Fruit fly (Drosophila melanogaster): ENCODE data around the gene CycT.

CycT gene

DNA sequence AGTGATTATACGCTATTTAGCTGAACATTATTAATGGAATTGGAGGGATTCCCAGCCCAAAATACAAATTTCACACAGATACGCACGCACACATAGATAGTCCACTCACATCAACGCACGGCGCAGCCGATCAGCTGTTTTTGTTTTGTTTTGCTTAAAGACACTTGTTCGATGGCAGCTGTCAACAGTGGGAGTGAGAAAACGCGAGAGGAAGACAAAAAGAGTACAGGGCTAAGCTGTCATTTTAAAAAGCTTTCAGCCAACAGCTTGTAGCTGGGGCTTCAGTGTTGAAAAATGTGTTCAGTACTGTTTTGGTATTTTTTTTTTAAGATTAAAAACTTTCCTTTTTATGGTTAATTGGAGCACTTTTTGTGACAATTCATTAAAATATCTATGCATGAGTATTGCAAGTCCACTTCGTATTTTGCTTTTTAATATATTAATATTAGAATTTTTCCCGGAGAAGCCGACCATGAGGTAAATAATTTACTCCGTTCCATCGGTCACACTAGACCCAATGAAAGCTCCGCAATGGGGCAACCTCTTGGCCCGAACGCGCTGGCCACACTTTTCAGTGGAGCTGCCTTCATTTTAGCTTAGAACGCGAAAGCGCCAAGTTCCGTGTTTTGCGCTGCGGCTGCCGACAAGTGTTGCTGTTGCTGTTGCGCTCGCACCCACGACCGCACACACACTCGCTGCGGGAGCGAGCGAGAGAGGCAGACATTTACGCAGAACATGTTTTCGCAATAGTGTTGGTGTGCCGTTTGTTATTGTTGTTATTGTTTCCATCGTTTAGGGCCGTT lies 24.5 kb downstream of the CycT start (continued):
- no peak for TF ChIP-seq en (GFP tag; optimal IDR thresholded peaks at IDR 0.05)
- peak; percentile 73 for TF ChIP-seq CG15514 (GFP tag; optimal IDR thresholded peaks at IDR 0.05)
- TF ChIP-seq CG32772 (GFP tag; IDR thresholded peaks at IDR 0.05): no peak
- no peak for TF ChIP-seq tx (GFP tag; optimal IDR thresholded peaks at IDR 0.05)
- no peak for TF ChIP-seq CG16779 (GFP tag; IDR thresholded peaks at IDR 0.05)
- TF ChIP-seq CG10321 (GFP tag; IDR thresholded peaks at IDR 0.05): peak; percentile 93
- TF ChIP-seq CG2120 (GFP tag; optimal IDR thresholded peaks at IDR 0.05): peak; percentile 70
- TF ChIP-seq MBD-R2 (GFP tag; IDR thresholded peaks at IDR 0.05): peak; percentile 20; the same call in 1 of the 2 replicates
- peak in 1 of 2 experiments; percentile 64 for TF ChIP-seq Trl (optimal IDR thresholded peaks at IDR 0.05)
- peak; percentile 31 for TF ChIP-seq Trl (GFP tag; optimal IDR thresholded peaks at IDR 0.05)
- no peak for TF ChIP-seq gsb-n (tag; optimal IDR thresholded peaks at IDR 0.05)
- peak; percentile 29 for TF ChIP-seq CG10431 (GFP tag; optimal IDR thresholded peaks at IDR 0.05)
- TF ChIP-seq pros (GFP tag; optimal IDR thresholded peaks at IDR 0.05): no peak
- peak; percentile 65 for TF ChIP-seq CG12071 (GFP tag; optimal IDR thresholded peaks at IDR 0.05)
- no peak for TF ChIP-seq twi (tag; optimal IDR thresholded peaks at IDR 0.05)
- no peak for TF ChIP-seq nerfin-2 (GFP tag; IDR thresholded peaks at IDR 0.05; ENCODE audit: partially characterized antibody)
- peak; percentile 36 for TF ChIP-seq CG7839 (tag; optimal IDR thresholded peaks at IDR 0.05)
- peak; percentile 43 for TF ChIP-seq wek (GFP tag; optimal IDR thresholded peaks at IDR 0.05)
- peak; percentile 61; the same call in 1 of the 2 replicates for TF ChIP-seq NFAT (GFP tag; IDR thresholded peaks at IDR 0.05)
- TF ChIP-seq ATbp (GFP tag; optimal IDR thresholded peaks at IDR 0.05): no peak
- peak; percentile 89 for TF ChIP-seq Ets97D (GFP tag; optimal IDR thresholded peaks at IDR 0.05)
- peak; percentile 43 for TF ChIP-seq CG14710 (tag; optimal IDR thresholded peaks at IDR 0.05)
- no peak for TF ChIP-seq GATAe (GFP tag; conservative IDR thresholded peaks at IDR 0.05)
- TF ChIP-seq CG42726 (GFP tag; IDR thresholded peaks at IDR 0.05; ENCODE audit: partially characterized antibody): peak; percentile 80
- TF ChIP-seq CG5953 (GFP tag; IDR thresholded peaks at IDR 0.05): 0 out of 2 replicates have a peak, but pooled peaks have one; percentile 32
- TF ChIP-seq Nf-YC (tag; optimal IDR thresholded peaks at IDR 0.05): peak; percentile 66
- TF ChIP-seq Tbp (GFP tag; optimal IDR thresholded peaks at IDR 0.05): no peak
- no peak for TF ChIP-seq CG6791 (GFP tag; IDR thresholded peaks at IDR 0.05; ENCODE audit: partially characterized antibody)
- peak; percentile 86 for TF ChIP-seq HmgZ (tag; optimal IDR thresholded peaks at IDR 0.05)
- peak; percentile 64 for TF ChIP-seq slbo (GFP tag; IDR thresholded peaks at IDR 0.05)
- peak; percentile 52 for TF ChIP-seq Blimp-1 (GFP tag; optimal IDR thresholded peaks at IDR 0.05)
- peak; percentile 2 for TF ChIP-seq CG10654 (GFP tag; optimal IDR thresholded peaks at IDR 0.05)
- no peak for TF ChIP-seq Fer2 (tag; optimal IDR thresholded peaks at IDR 0.05)
- TF ChIP-seq zf30C (GFP tag; optimal IDR thresholded peaks at IDR 0.05): no peak
- peak; percentile 77 for TF ChIP-seq gfzf (GFP tag; optimal IDR thresholded peaks at IDR 0.05)
- TF ChIP-seq CG10462 (GFP tag; optimal IDR thresholded peaks at IDR 0.05): peak; percentile 2
- peak; percentile 17 for TF ChIP-seq nau (GFP tag; optimal IDR thresholded peaks at IDR 0.05)
- TF ChIP-seq CG12659 (GFP tag; optimal IDR thresholded peaks at IDR 0.05): peak; percentile 93
- TF ChIP-seq disco-r (GFP tag; optimal IDR thresholded peaks at IDR 0.05): no peak
- peak; percentile 34 for TF ChIP-seq CG6683 (GFP tag; optimal IDR thresholded peaks at IDR 0.05)
- TF ChIP-seq al (GFP tag; IDR thresholded peaks at IDR 0.05): peak; percentile 10; the same call in 1 of the 2 replicates
- TF ChIP-seq CG18764 (GFP tag; optimal IDR thresholded peaks at IDR 0.05): peak; percentile 49
- TF ChIP-seq Dll (GFP tag; IDR thresholded peaks at IDR 0.05; ENCODE audit: partially characterized antibody): 0 out of 4 replicates have a peak, but pooled peaks have one; percentile 17
- no peak for TF ChIP-seq p53 (GFP tag; optimal IDR thresholded peaks at IDR 0.05)
- TF ChIP-seq CG11093 (GFP tag; IDR thresholded peaks at IDR 0.05): no peak
- TF ChIP-seq peb (GFP tag; IDR thresholded peaks at IDR 0.05): no peak
- TF ChIP-seq Sox102F (GFP tag; optimal IDR thresholded peaks at IDR 0.05): peak; percentile 33
- TF ChIP-seq CG9215 (GFP tag; IDR thresholded peaks at IDR 0.05): 0 out of 2 replicates have a peak, but pooled peaks have one; percentile 41
